Worm (Caenorhabditis elegans) whole organism, L3 larva: ENCODE measurements around the gene unc-62.

Experiments used
- R02D3.7 ChIP-seq: fragments of 150-350 bp; optimal IDR thresholded peaks from 2 replicates; lab custom pipeline; 2014; ENCODE audit warnings: missing biosample characterization, missing genetic modification characterization
- ZK546.5 ChIP-seq: sonication (generic microtip); optimal IDR thresholded peaks from 2 replicates; lab custom pipeline; 2017; ENCODE audit warnings: missing biosample characterization, missing genetic modification characterization
- aly-2 ChIP-seq: fragments of 150-350 bp; optimal IDR thresholded peaks from 2 replicates; lab custom pipeline; 2014; ENCODE audit warnings: missing biosample characterization, missing genetic modification characterization
- ceh-16 ChIP-seq: sonication (generic microtip); optimal IDR thresholded peaks from 2 replicates; lab custom pipeline; 2017; ENCODE audit warnings: missing biosample characterization, missing genetic modification characterization
- ceh-28 ChIP-seq: fragments of 150-350 bp; optimal IDR thresholded peaks from 2 replicates; lab custom pipeline; 2014; ENCODE audit warnings: missing biosample characterization, missing genetic modification reagents, missing genetic modification characterization
- ceh-9 ChIP-seq: sonication (generic microtip); optimal IDR thresholded peaks from 2 replicates; lab custom pipeline; 2018; ENCODE audit warnings: missing biosample characterization, missing genetic modification characterization
- daf-12 ChIP-seq: fragments of 150-350 bp; optimal IDR thresholded peaks from 2 replicates; lab custom pipeline; 2014; ENCODE audit warnings: missing biosample characterization, missing genetic modification reagents, missing genetic modification characterization
- egl-5 ChIP-seq: fragments of 150-350 bp; optimal IDR thresholded peaks from 2 replicates; lab custom pipeline; 2017; ENCODE audit warnings: missing biosample characterization, missing genetic modification reagents, missing genetic modification characterization, inconsistent platforms
- elt-1 ChIP-seq: fragments of 150-350 bp; optimal IDR thresholded peaks from 2 replicates; lab custom pipeline; 2014; ENCODE audit warnings: missing biosample characterization, missing genetic modification characterization
- elt-2 ChIP-seq: sonication (generic microtip); optimal IDR thresholded peaks from 2 replicates; lab custom pipeline; 2016; ENCODE audit warnings: missing genetic modification reagents, mild to moderate bottlenecking, missing genetic modification characterization, missing compliant biosample characterization
- elt-3 ChIP-seq, 3 experiments: fragments of 150-350 bp in 1 of 3; sonication (generic microtip) in 2 of 3; optimal IDR thresholded peaks; 2 replicates in 2 of 3; 4 replicates in 1 of 3; lab custom pipeline; 2014 to 2017; ENCODE audit warnings: missing biosample characterization in 3 of 3, missing genetic modification characterization in 3 of 3
- fkh-2 ChIP-seq: fragments of 150-350 bp; optimal IDR thresholded peaks from 2 replicates; lab custom pipeline; 2014; ENCODE audit warnings: missing biosample characterization, missing genetic modification reagents, missing genetic modification characterization
- fos-1 ChIP-seq: fragments of 150-350 bp; optimal IDR thresholded peaks from 2 replicates; lab custom pipeline; 2014; ENCODE audit warnings: missing biosample characterization, missing genetic modification characterization
- lin-15B ChIP-seq: fragments of 150-350 bp; optimal IDR thresholded peaks from 2 replicates; lab custom pipeline; 2014; ENCODE audit warnings: missing biosample characterization, missing genetic modification characterization
- lin-39 ChIP-seq: fragments of 150-350 bp; optimal IDR thresholded peaks from 2 replicates; lab custom pipeline; 2018; ENCODE audit warnings: missing biosample characterization, missing genetic modification reagents, missing genetic modification characterization
- lsy-12 ChIP-seq: sonication (generic microtip); optimal IDR thresholded peaks from 2 replicates; lab custom pipeline; 2016; ENCODE audit warnings: mild to moderate bottlenecking, missing genetic modification characterization, missing compliant biosample characterization
- mdl-1 ChIP-seq: fragments of 150-350 bp; optimal IDR thresholded peaks from 2 replicates; lab custom pipeline; 2014; ENCODE audit warnings: missing biosample characterization, missing genetic modification characterization
- nfya-1 ChIP-seq: sonication (generic microtip); optimal IDR thresholded peaks from 2 replicates; lab custom pipeline; 2017; ENCODE audit warnings: missing genetic modification characterization, mild to moderate bottlenecking, missing compliant biosample characterization, antibody characterized with exemption, moderate library complexity; ENCODE audit not compliant: insufficient read depth
- nhr-12 ChIP-seq: fragments of 150-350 bp; optimal IDR thresholded peaks from 2 replicates; lab custom pipeline; 2014; ENCODE audit warnings: missing biosample characterization, missing genetic modification characterization
- nhr-23 ChIP-seq: fragments of 150-350 bp; optimal IDR thresholded peaks from 2 replicates; lab custom pipeline; 2014; ENCODE audit warnings: missing biosample characterization, missing genetic modification reagents, missing genetic modification characterization
- nhr-237 ChIP-seq: fragments of 150-350 bp; optimal IDR thresholded peaks from 2 replicates; lab custom pipeline; 2014; ENCODE audit warnings: missing biosample characterization, missing genetic modification characterization
- nhr-28 ChIP-seq: fragments of 150-350 bp; optimal IDR thresholded peaks from 2 replicates; lab custom pipeline; 2014; ENCODE audit warnings: missing biosample characterization, missing genetic modification characterization
- nhr-43 ChIP-seq: sonication (generic microtip); optimal IDR thresholded peaks from 2 replicates; lab custom pipeline; 2016; ENCODE audit warnings: mild to moderate bottlenecking, missing genetic modification characterization, missing compliant biosample characterization; ENCODE audit not compliant: poor library complexity, severe bottlenecking
- nhr-67 ChIP-seq: fragments of 150-350 bp; optimal IDR thresholded peaks from 2 replicates; lab custom pipeline; 2014; ENCODE audit warnings: missing biosample characterization, missing genetic modification characterization
- nhr-76 ChIP-seq: fragments of 150-350 bp; sonication (generic microtip); optimal IDR thresholded peaks from 5 replicates; lab custom pipeline; 2014; ENCODE audit warnings: missing biosample characterization, missing genetic modification characterization
- nhr-77 ChIP-seq: fragments of 150-350 bp; optimal IDR thresholded peaks from 2 replicates; lab custom pipeline; 2014; ENCODE audit warnings: missing biosample characterization, missing genetic modification characterization
- pqm-1 ChIP-seq: fragments of 150-350 bp; optimal IDR thresholded peaks from 2 replicates; lab custom pipeline; 2017; ENCODE audit warnings: missing biosample characterization, missing genetic modification characterization, inconsistent platforms
- skn-1 ChIP-seq: fragments of 150-350 bp; optimal IDR thresholded peaks from 2 replicates; lab custom pipeline; 2014; ENCODE audit warnings: missing biosample characterization, missing genetic modification characterization
- tbx-2 ChIP-seq: sonication (generic microtip); optimal IDR thresholded peaks from 2 replicates; lab custom pipeline; 2016; ENCODE audit warnings: mild to moderate bottlenecking, missing genetic modification characterization, missing compliant biosample characterization
- unc-39 ChIP-seq: sonication (generic microtip); optimal IDR thresholded peaks from 4 replicates; lab custom pipeline; 2017; ENCODE audit warnings: missing biosample characterization, missing genetic modification characterization
- unc-62 ChIP-seq: fragments of 150-350 bp; sonication (generic microtip); optimal IDR thresholded peaks from 4 replicates; lab custom pipeline; 2014; ENCODE audit warnings: missing biosample characterization, missing genetic modification reagents, missing genetic modification characterization
- ztf-11 ChIP-seq: fragments of 150-350 bp; optimal IDR thresholded peaks from 2 replicates; lab custom pipeline; 2014; ENCODE audit warnings: missing biosample characterization, missing genetic modification characterization
- ztf-4 ChIP-seq: fragments of 150-350 bp; optimal IDR thresholded peaks from 2 replicates; lab custom pipeline; 2014; ENCODE audit warnings: missing biosample characterization, missing genetic modification characterization

The unc-62 gene

DNA sequence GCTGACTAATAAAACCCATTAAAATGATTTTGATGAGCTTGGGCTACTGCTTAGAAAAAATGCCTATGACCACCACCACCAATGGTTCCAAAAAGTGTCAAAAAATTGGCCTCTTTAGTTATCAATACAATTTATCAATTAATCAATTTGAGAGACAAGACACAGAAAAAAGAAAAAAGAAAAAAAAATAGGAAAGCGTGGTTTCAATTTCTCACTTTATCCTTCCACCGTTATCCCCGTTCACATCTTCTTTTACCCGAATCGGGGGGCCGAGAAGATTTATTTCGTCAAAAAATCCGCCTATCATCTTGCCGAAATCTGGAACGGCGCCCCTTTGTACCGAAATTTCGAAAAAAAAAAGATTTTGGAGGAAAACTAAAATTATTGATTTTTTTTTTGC, 3.4 kb downstream of the unc-62 start:
- TF ChIP-seq R02D3.7 (no peak), unc-62 (GFP tag; lab: Kevin White, UChicago) (peak; percentile 62), nhr-23 (tag; lab: Kevin White, UChicago) (no peak)

ce11 chrV:4501974-4502373, 4.7 kb downstream of the unc-62 start:
- TF ChIP-seq aly-2, result no peak
- TF ChIP-seq ceh-16 (tag; lab: Kevin White, UChicago), result no peak
- no peak for TF ChIP-seq ceh-9 (tag; lab: Kevin White, UChicago)
- TF ChIP-seq pqm-1 (tag; lab: Kevin White, UChicago), result peak; percentile 51
- TF ChIP-seq egl-5 (tag; lab: Kevin White, UChicago), result no peak
- peak; percentile 75 for TF ChIP-seq elt-2 (tag; lab: Kevin White, UChicago)

DNA sequence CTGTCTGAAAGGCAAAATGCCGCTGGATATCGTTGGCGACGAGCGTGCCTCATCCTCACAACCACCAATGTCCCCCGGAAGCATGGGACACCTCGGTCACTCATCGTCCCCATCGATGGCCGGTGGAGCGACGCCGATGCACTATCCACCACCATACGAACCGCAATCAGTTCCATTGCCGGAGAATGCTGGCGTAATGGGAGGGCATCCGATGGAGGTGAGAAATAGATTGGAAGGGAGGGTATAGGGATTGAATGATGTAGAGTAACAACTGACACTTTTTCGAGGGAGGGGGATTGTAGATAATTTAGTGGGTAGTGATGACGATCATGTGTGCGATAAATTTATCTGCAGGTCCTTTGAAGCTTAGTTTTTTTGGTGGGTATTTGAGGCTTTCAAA, 5.4 kb downstream of the unc-62 start:
- TF ChIP-seq nhr-237 (tag; lab: Kevin White, UChicago) (no peak), nhr-76 (tag; lab: Kevin White, UChicago) (no peak), lin-39 (tag; lab: Kevin White, UChicago) (no peak), R02D3.7 (no peak), ceh-9 (tag; lab: Kevin White, UChicago) (no peak), skn-1 (tag; lab: Kevin White, UChicago) (no peak), tbx-2 (tag; lab: Kevin White, UChicago) (no peak), unc-62 (GFP tag; lab: Kevin White, UChicago) (no peak), pqm-1 (tag; lab: Kevin White, UChicago) (no peak), nhr-77 (tag; lab: Kevin White, UChicago) (no peak), nhr-28 (tag; lab: Kevin White, UChicago) (no peak), lin-15B (no peak), nfya-1 (tag; lab: Kevin White, UChicago) (no peak), fos-1 (tag; lab: Kevin White, UChicago) (no peak), daf-12 (tag; lab: Kevin White, UChicago) (no peak), fkh-2 (tag; lab: Kevin White, UChicago) (no peak), lsy-12 (tag; lab: Kevin White, UChicago) (no peak), ztf-4 (tag; lab: Kevin White, UChicago) (no peak), unc-39 (tag; lab: Kevin White, UChicago) (no peak), elt-1 (tag; lab: Kevin White, UChicago) (no peak)

DNA sequence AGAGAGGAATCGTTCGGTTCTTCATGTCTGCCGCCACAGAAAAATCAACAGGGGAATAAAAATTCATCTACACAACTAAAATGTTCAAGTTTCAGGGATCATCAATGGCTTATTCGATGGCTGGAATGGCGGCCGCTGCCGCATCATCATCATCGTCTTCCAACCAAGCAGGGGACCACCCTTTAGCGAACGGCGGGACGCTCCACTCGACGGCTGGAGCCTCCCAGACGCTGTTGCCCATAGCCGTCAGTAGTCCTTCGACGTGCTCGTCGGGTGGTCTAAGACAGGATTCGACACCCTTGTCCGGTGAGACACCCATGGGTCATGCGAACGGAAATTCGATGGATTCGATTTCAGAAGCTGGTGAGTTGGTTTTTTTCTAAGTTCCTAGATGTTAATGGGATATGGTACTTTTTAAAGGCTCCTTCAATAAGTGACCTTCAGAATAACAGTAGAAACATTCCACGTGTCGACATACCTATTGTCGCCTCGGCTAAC, 6.7 kb downstream of the unc-62 start:
- TF ChIP-seq nhr-43 (no peak), nhr-12 (tag; lab: Kevin White, UChicago) (no peak), nhr-28 (tag; lab: Kevin White, UChicago) (no peak), elt-3 (tag; optimal IDR thresholded peaks at IDR 0.05; lab: Kevin White, UChicago) (no peak), elt-2 (tag; lab: Kevin White, UChicago) (no peak), ztf-11 (tag; lab: Kevin White, UChicago) (no peak), egl-5 (tag; lab: Kevin White, UChicago) (no peak), ceh-28 (tag; lab: Kevin White, UChicago) (no peak), nhr-67 (no peak), ztf-4 (tag; lab: Kevin White, UChicago) (no peak), fkh-2 (tag; lab: Kevin White, UChicago) (no peak), R02D3.7 (no peak), pqm-1 (tag; lab: Kevin White, UChicago) (no peak)
- TF ChIP-seq, all 47 proteins: peak for 0

DNA sequence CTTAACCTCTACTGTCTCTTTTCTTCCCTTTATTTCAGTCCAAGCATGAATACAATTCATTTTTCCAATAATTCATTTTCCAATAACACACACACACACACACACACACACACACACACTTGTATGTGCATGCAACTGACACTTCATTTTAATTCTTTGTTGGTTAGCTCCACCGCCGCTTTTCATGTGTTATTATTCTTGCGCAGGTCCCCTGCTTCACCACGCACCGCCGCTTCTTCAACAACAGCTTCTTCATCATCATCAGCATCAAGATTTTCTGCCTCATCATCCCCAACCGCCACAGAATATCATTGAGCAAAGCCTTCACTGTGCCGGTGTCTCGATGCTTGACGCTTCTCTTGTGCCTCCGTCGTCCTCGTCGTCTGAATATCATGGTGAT, 7.2 kb downstream of the unc-62 start:
- TF ChIP-seq mdl-1 (tag; lab: Kevin White, UChicago) (no peak), lsy-12 (tag; lab: Kevin White, UChicago) (no peak), ZK546.5 (tag; lab: Kevin White, UChicago) (no peak)
